Worm (Caenorhabditis elegans) whole organism, L3 larva: ENCODE data around the gene chil-13.

Source experiments
- elt-1 ChIP-seq: fragments of 150-350 bp; optimal IDR thresholded peaks from 2 replicates; lab custom pipeline; 2014; ENCODE audit warnings: missing biosample characterization, missing genetic modification characterization
- pha-4 ChIP-seq: fragments of 150-350 bp; optimal IDR thresholded peaks from 2 replicates; lab custom pipeline; 2014; ENCODE audit warnings: missing biosample characterization, missing genetic modification reagents, missing genetic modification characterization

ce11 chrII:9431119-9431518 lies 7.0 kb downstream of the chil-13 start:
- TF ChIP-seq elt-1 (tag; lab: Kevin White, UChicago) (no peak), pha-4 (tag; lab: Kevin White, UChicago) (no peak)
